Worm (Caenorhabditis elegans) whole organism, young adult: ENCODE data around the gene K09C6.7.

ENCODE experiments used
- B0019.2 ChIP-seq: fragments of 200-800 bp; sonication (Bioruptor generic); conservative IDR thresholded peaks from 2 replicates; pipeline ENCODE4 v1.3.6; 2022; ENCODE audit warnings: missing genetic modification reagents, missing genetic modification characterization, missing compliant biosample characterization
- B0261.1 ChIP-seq: sonication (generic microtip); optimal IDR thresholded peaks from 2 replicates; lab custom pipeline; 2016; ENCODE audit warnings: mild to moderate bottlenecking, missing genetic modification characterization, moderate library complexity, missing compliant biosample characterization
- C17E4.6 ChIP-seq: fragments of 200-800 bp; sonication (Bioruptor generic); IDR thresholded peaks from 2 replicates; pipeline ENCODE4 v1.3.6; 2022; ENCODE audit warnings: missing genetic modification reagents, missing genetic modification characterization, missing compliant biosample characterization
- F33H1.4 ChIP-seq: fragments of 200-800 bp; sonication (Bioruptor generic); IDR thresholded peaks from 2 replicates; pipeline ENCODE4 v1.3.6; 2022; ENCODE audit warnings: missing genetic modification reagents, missing genetic modification characterization, missing compliant biosample characterization
- F39B2.1 ChIP-seq: fragments of 200-800 bp; sonication (Bioruptor generic); IDR thresholded peaks from 2 replicates; pipeline ENCODE4 v1.3.6; 2022; ENCODE audit warnings: missing genetic modification reagents, missing genetic modification characterization, missing compliant biosample characterization
- F49E8.2 ChIP-seq: sonication (generic microtip); optimal IDR thresholded peaks from 3 replicates; lab custom pipeline; 2017; ENCODE audit warnings: missing genetic modification characterization, mild to moderate bottlenecking, missing compliant biosample characterization, antibody characterized with exemption, moderate library complexity; ENCODE audit not compliant: insufficient read depth
- F55B11.4 ChIP-seq: sonication (generic microtip); optimal IDR thresholded peaks from 2 replicates; lab custom pipeline; 2016; ENCODE audit warnings: missing compliant biosample characterization, missing genetic modification characterization, borderline replicate concordance; ENCODE audit not compliant: insufficient read depth
- F57A8.1 ChIP-seq: fragments of 200-800 bp; sonication (Bioruptor generic); optimal IDR thresholded peaks from 2 replicates; lab custom pipeline; 2018; ENCODE audit warnings: mild to moderate bottlenecking, missing genetic modification characterization, moderate library complexity, missing compliant biosample characterization
- Y53G8AR.9 ChIP-seq: fragments of 200-800 bp; sonication (Bioruptor generic); conservative IDR thresholded peaks from 2 replicates; pipeline ENCODE4 v1.3.6; 2022; ENCODE audit warnings: missing genetic modification reagents, missing genetic modification characterization, missing compliant biosample characterization
- Y56A3A.18 ChIP-seq: fragments of 200-800 bp; sonication (Bioruptor generic); IDR thresholded peaks from 2 replicates; pipeline ENCODE4 v1.3.6; 2022; ENCODE audit warnings: missing genetic modification reagents, missing genetic modification characterization, missing compliant biosample characterization
- Y67H2A.10 ChIP-seq: fragments of 200-800 bp; sonication (Bioruptor generic); conservative IDR thresholded peaks from 2 replicates; pipeline ENCODE4 v1.3.6; 2022; ENCODE audit warnings: missing genetic modification reagents, missing genetic modification characterization, missing compliant biosample characterization
- ZK185.1 ChIP-seq: sonication (generic microtip); optimal IDR thresholded peaks from 2 replicates; lab custom pipeline; 2016; ENCODE audit warnings: mild to moderate bottlenecking, missing genetic modification characterization, missing compliant biosample characterization; ENCODE audit not compliant: poor library complexity, severe bottlenecking
- akir-1 ChIP-seq: fragments of 200-800 bp; sonication (Bioruptor generic); optimal IDR thresholded peaks from 2 replicates; lab custom pipeline; 2018; ENCODE audit warnings: mild to moderate bottlenecking, missing genetic modification characterization, moderate library complexity, missing compliant biosample characterization
- athp-1 ChIP-seq: sonication (generic microtip); optimal IDR thresholded peaks from 2 replicates; lab custom pipeline; 2017; ENCODE audit warnings: mild to moderate bottlenecking, missing genetic modification characterization, missing compliant biosample characterization
- bed-2 ChIP-seq: fragments of 200-800 bp; sonication (Bioruptor generic); IDR thresholded peaks from 2 replicates; pipeline ENCODE4 v1.3.6; 2022; ENCODE audit warnings: missing genetic modification reagents, missing genetic modification characterization, missing compliant biosample characterization
- ceh-100 ChIP-seq: fragments of 200-800 bp; sonication (Bioruptor generic); IDR thresholded peaks from 2 replicates; pipeline ENCODE4 v1.3.6; 2022; ENCODE audit warnings: missing genetic modification reagents, missing genetic modification characterization, missing compliant biosample characterization
- ceh-40 ChIP-seq: fragments of 200-800 bp; sonication (Bioruptor generic); IDR thresholded peaks from 2 replicates; pipeline ENCODE4 v1.3.6; 2022; ENCODE audit warnings: missing genetic modification characterization, missing compliant biosample characterization
- chd-7 ChIP-seq: sonication (generic microtip); optimal IDR thresholded peaks from 2 replicates; lab custom pipeline; 2016; ENCODE audit warnings: mild to moderate bottlenecking, missing genetic modification characterization, moderate library complexity, missing compliant biosample characterization
- egl-44 ChIP-seq: fragments of 200-800 bp; sonication (Bioruptor generic); IDR thresholded peaks from 2 replicates; pipeline ENCODE4 v1.3.6; 2022; ENCODE audit warnings: missing genetic modification reagents, missing genetic modification characterization, missing compliant biosample characterization
- egrh-3 ChIP-seq: fragments of 200-800 bp; sonication (Bioruptor generic); IDR thresholded peaks from 2 replicates; pipeline ENCODE4 v1.3.6; 2022; ENCODE audit warnings: missing genetic modification reagents, missing genetic modification characterization, missing compliant biosample characterization
- fkh-3 ChIP-seq: sonication (generic microtip); optimal IDR thresholded peaks from 2 replicates; lab custom pipeline; 2016; ENCODE audit warnings: mild to moderate bottlenecking, missing genetic modification characterization, missing compliant biosample characterization
- hlh-12 ChIP-seq: sonication (generic microtip); optimal IDR thresholded peaks from 2 replicates; lab custom pipeline; 2016; ENCODE audit warnings: missing genetic modification characterization, missing compliant biosample characterization
- hmg-1.2 ChIP-seq: fragments of 200-800 bp; sonication (Bioruptor generic); IDR thresholded peaks from 2 replicates; pipeline ENCODE4 v1.3.6; 2022; ENCODE audit warnings: missing genetic modification reagents, missing genetic modification characterization, missing compliant biosample characterization
- lag-1 ChIP-seq: fragments of 200-800 bp; sonication (Bioruptor generic); IDR thresholded peaks from 2 replicates; pipeline ENCODE4 v1.3.6; 2022; ENCODE audit warnings: missing genetic modification reagents, missing genetic modification characterization, missing compliant biosample characterization
- let-526 ChIP-seq: fragments of 200-800 bp; sonication (Bioruptor generic); IDR thresholded peaks from 2 replicates; pipeline ENCODE4 v1.3.6; 2022; ENCODE audit warnings: missing genetic modification reagents, missing genetic modification characterization, missing compliant biosample characterization
- lin-35 ChIP-seq, 3 experiments: fragments of 150-350 bp in 2 of 3; sonication (generic microtip) in 1 of 3; optimal IDR thresholded peaks; 2 replicates each; lab custom pipeline; 2014 to 2018; ENCODE audit warnings: missing biosample characterization in 3 of 3, missing genetic modification characterization in 3 of 3, missing genetic modification reagents in 3 of 3
- lir-1 ChIP-seq: fragments of 200-800 bp; sonication (Bioruptor generic); conservative IDR thresholded peaks from 2 replicates; pipeline ENCODE4 v1.3.6; 2022; ENCODE audit warnings: missing genetic modification reagents, missing genetic modification characterization, missing compliant biosample characterization
- lsl-1 ChIP-seq: fragments of 200-800 bp; sonication (Bioruptor generic); optimal IDR thresholded peaks from 2 replicates; lab custom pipeline; 2018; ENCODE audit warnings: mild to moderate bottlenecking, missing genetic modification characterization, moderate library complexity, missing compliant biosample characterization
- mxl-1 ChIP-seq: sonication (generic microtip); optimal IDR thresholded peaks from 2 replicates; lab custom pipeline; 2016; ENCODE audit warnings: missing genetic modification characterization, missing compliant biosample characterization
- nfyb-1 ChIP-seq: fragments of 200-800 bp; sonication (Bioruptor generic); IDR thresholded peaks from 2 replicates; pipeline ENCODE4 v1.3.6; 2022; ENCODE audit warnings: missing genetic modification reagents, missing genetic modification characterization, missing compliant biosample characterization
- nhr-27 ChIP-seq: fragments of 200-800 bp; sonication (Bioruptor generic); optimal IDR thresholded peaks from 2 replicates; lab custom pipeline; 2018; ENCODE audit warnings: mild to moderate bottlenecking, missing genetic modification characterization, moderate library complexity, missing compliant biosample characterization
- pha-4 ChIP-seq: fragments of 150-350 bp; sonication (generic microtip); optimal IDR thresholded peaks from 2 replicates; lab custom pipeline; 2014; ENCODE audit warnings: missing biosample characterization, missing genetic modification reagents, missing genetic modification characterization
- sdz-38 ChIP-seq: sonication (generic microtip); optimal IDR thresholded peaks from 2 replicates; lab custom pipeline; 2016; ENCODE audit warnings: missing genotype, missing genetic modification characterization, missing compliant biosample characterization
- snpc-1.1 ChIP-seq: sonication (generic microtip); optimal IDR thresholded peaks from 2 replicates; lab custom pipeline; 2017; ENCODE audit warnings: missing genetic modification characterization, mild to moderate bottlenecking, missing compliant biosample characterization, antibody characterized with exemption, moderate library complexity, missing genotype, missing genetic modification reagents; ENCODE audit not compliant: insufficient read depth
- snpc-1.3 ChIP-seq: sonication (generic microtip); optimal IDR thresholded peaks from 2 replicates; lab custom pipeline; 2017; ENCODE audit warnings: missing genetic modification characterization, mild to moderate bottlenecking, missing compliant biosample characterization, antibody characterized with exemption, moderate library complexity, missing genotype, missing genetic modification reagents; ENCODE audit not compliant: insufficient read depth
- ztf-18 ChIP-seq: sonication (generic microtip); optimal IDR thresholded peaks from 2 replicates; lab custom pipeline; 2016; ENCODE audit warnings: missing genotype, mild to moderate bottlenecking, missing genetic modification characterization, missing compliant biosample characterization
- ztf-22 ChIP-seq: fragments of 200-800 bp; sonication (Bioruptor generic); optimal IDR thresholded peaks from 2 replicates; lab custom pipeline; 2018; ENCODE audit warnings: mild to moderate bottlenecking, missing genetic modification characterization, moderate library complexity, missing compliant biosample characterization
- ztf-3 ChIP-seq: fragments of 200-800 bp; sonication (Bioruptor generic); optimal IDR thresholded peaks from 2 replicates; lab custom pipeline; 2018; ENCODE audit warnings: mild to moderate bottlenecking, missing genetic modification characterization, missing compliant biosample characterization

K09C6.7 gene

DNA sequence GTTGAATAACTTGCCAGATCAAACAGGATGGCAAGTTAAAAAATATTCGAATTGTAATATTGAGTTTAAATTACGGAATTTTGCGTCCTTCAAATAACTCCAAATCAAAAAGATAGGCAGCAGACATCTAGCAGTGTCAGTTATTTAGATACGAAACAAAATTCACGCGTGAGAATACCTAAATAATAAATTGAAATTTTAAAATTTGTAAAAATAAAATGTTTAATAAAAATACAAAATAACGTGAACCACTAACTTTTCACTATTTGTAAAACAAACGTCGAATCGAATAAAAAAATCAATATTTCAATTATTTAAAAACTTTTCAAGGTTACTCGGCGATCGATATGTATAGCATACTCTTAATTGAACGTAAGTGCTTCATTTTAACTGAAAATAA, 37.1 kb upstream of the K09C6.7 start, which contains the start of gene T02B11.9:
Gene T02B11.9 (plus strand): TSS at position 301 of the 400 bp plus-strand sequence.
- TF ChIP-seq B0019.2 (GFP tag; lab: Robert Waterston, UW): no peak
- TF ChIP-seq pha-4: no peak
- TF ChIP-seq akir-1: no peak
- TF ChIP-seq sdz-38: no peak
- no peak for TF ChIP-seq Y53G8AR.9
- no peak for TF ChIP-seq lin-35 (GFP tag; optimal IDR thresholded peaks at IDR 0.05; lab: Kevin White, UChicago)
- no peak for TF ChIP-seq ztf-22 (GFP tag; lab: Kevin White, UChicago)
- no peak for TF ChIP-seq nhr-27 (tag; lab: Kevin White, UChicago)
- no peak for TF ChIP-seq hmg-1.2

DNA sequence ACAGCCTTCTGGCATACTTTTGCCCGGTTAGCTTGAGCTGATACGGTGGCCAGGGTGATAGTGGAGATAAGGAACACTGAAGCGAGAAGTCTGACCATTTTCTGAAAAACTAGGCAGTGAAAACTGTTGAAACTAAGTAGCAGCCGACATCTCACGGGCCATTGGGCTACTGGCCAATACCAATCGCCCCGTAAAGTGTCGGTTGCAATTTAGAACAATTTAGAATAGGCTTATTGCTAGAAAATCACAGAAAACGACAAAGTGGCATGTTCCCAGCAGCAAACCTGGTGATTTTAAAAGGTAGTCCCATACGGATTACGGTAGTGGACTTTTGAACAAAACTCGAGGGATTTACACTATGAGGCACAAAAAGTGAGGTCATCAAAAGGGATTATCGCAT, 32.1 kb upstream of the K09C6.7 start, which contains the start of gene T02B11.4:
Gene T02B11.4 (minus strand): TSS at position 101 of the 400 bp plus-strand sequence.
- TF ChIP-seq F57A8.1 (GFP tag; lab: Kevin White, UChicago) (no peak), B0019.2 (GFP tag; lab: Robert Waterston, UW) (no peak), ztf-18 (tag; lab: Kevin White, UChicago) (no peak), F39B2.1 (GFP tag; lab: Robert Waterston, UW) (no peak), lsl-1 (GFP tag; lab: Kevin White, UChicago) (no peak), F33H1.4 (no peak), snpc-1.1 (tag; lab: Kevin White, UChicago) (no peak), F49E8.2 (no peak), bed-2 (GFP tag; lab: Robert Waterston, UW) (no peak), chd-7 (no peak), fkh-3 (tag; lab: Kevin White, UChicago) (no peak), nfyb-1 (GFP tag; lab: Robert Waterston, UW) (no peak), lir-1 (no peak), ZK185.1 (tag; lab: Kevin White, UChicago) (no peak), C17E4.6 (GFP tag; lab: Robert Waterston, UW) (no peak), Y56A3A.18 (GFP tag; lab: Robert Waterston, UW) (no peak)
- TF ChIP-seq, all 124 proteins: peak for 0

DNA sequence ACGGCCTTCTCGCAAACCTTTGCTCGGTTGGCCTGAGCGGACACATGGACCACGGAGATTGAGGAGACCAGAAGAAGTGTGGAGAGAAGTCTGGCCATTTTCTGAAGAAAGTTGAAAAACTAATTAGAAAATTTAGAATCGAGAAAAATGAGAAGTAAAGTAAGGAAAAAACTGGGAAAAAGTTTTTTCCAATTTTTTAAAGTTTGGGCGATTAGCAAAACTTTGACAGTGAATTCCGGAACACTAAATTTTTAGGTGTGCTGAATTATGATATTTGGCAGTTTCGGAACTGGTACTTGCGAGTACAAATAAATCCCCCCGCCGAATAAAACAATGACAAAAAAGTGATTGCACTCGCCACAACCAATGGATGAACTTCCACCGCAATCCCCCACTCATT, 27.8 kb upstream of the K09C6.7 start, which contains the start of gene T02B11.3:
Gene T02B11.3 (minus strand): TSS at position 101 of the 400 bp plus-strand sequence.
- no peak for TF ChIP-seq F55B11.4
- no peak for TF ChIP-seq mxl-1 (tag; lab: Kevin White, UChicago)
- TF ChIP-seq B0261.1 (tag; lab: Kevin White, UChicago): no peak
- TF ChIP-seq lin-35 (GFP tag; optimal IDR thresholded peaks at IDR 0.05; lab: Kevin White, UChicago): no peak
- no peak for TF ChIP-seq hlh-12 (tag; lab: Kevin White, UChicago)
- no peak for TF ChIP-seq ztf-3 (GFP tag; lab: Kevin White, UChicago)
- no peak for TF ChIP-seq snpc-1.3 (tag; lab: Kevin White, UChicago)
- TF ChIP-seq ceh-40 (GFP tag; lab: Robert Waterston, UW): no peak
- TF ChIP-seq ceh-100 (GFP tag; lab: Robert Waterston, UW): no peak
- TF ChIP-seq egl-44 (GFP tag; lab: Robert Waterston, UW): no peak
- TF ChIP-seq F33H1.4: no peak
- TF ChIP-seq let-526 (GFP tag; lab: Robert Waterston, UW): no peak
- no peak for TF ChIP-seq Y53G8AR.9
- TF ChIP-seq Y67H2A.10 (GFP tag; lab: Robert Waterston, UW): no peak
- no peak for TF ChIP-seq egrh-3
- no peak for TF ChIP-seq nhr-27 (tag; lab: Kevin White, UChicago)
- no peak for TF ChIP-seq snpc-1.1 (tag; lab: Kevin White, UChicago)
- no peak for TF ChIP-seq lag-1 (GFP tag; lab: Robert Waterston, UW)
- TF ChIP-seq athp-1 (tag; lab: Kevin White, UChicago): no peak
